Fruit fly (Drosophila melanogaster): Measurements from ENCODE around the gene CASK.

CASK gene

dm6 chr3R:21856098-21856872 lies 33.8 kb upstream of the CASK start, which contains the start of gene glec (continued):
- TF ChIP-seq pan (optimal IDR thresholded peaks at IDR 0.05) (no peak), pan (GFP tag; optimal IDR thresholded peaks at IDR 0.05 in 1 of 2, IDR thresholded peaks at IDR 0.05 in 1 of 2) (peak in 1 of 2 experiments; percentile 59), Ptx1 (GFP tag; IDR thresholded peaks at IDR 0.05) (peak; percentile 23; the same call in 1 of the 2 replicates), Side (GFP tag; optimal IDR thresholded peaks at IDR 0.05) (peak; percentile 64), Doc2 (GFP tag; IDR thresholded peaks at IDR 0.05) (no peak), Ets97D (GFP tag; optimal IDR thresholded peaks at IDR 0.05) (no peak), nau (GFP tag; optimal IDR thresholded peaks at IDR 0.05) (no peak), D (optimal IDR thresholded peaks at IDR 0.05) (no peak), D (GFP tag; optimal IDR thresholded peaks at IDR 0.05) (no peak), inv (GFP tag; IDR thresholded peaks at IDR 0.05; ENCODE audit: partially characterized antibody) (peak; percentile 19; the same call in 1 of the 2 replicates), CG2712 (tag; optimal IDR thresholded peaks at IDR 0.05) (no peak), E2f2 (GFP tag; IDR thresholded peaks at IDR 0.05) (peak; percentile 36), CG16779 (GFP tag; IDR thresholded peaks at IDR 0.05) (no peak), so (GFP tag; IDR thresholded peaks at IDR 0.05) (peak; percentile 59; the same call in 1 of the 3 replicates), Jarid2 (GFP tag; optimal IDR thresholded peaks at IDR 0.05) (peak; percentile 99), dmrt11E (tag; optimal IDR thresholded peaks at IDR 0.05) (peak; percentile 56), Scr (GFP tag; IDR thresholded peaks at IDR 0.05; ENCODE audit: partially characterized antibody) (peak; percentile 56), psq (GFP tag; optimal IDR thresholded peaks at IDR 0.05) (peak; percentile 56), CG9817 (tag; optimal IDR thresholded peaks at IDR 0.05) (peak; percentile 11), abd-A (tag; optimal IDR thresholded peaks at IDR 0.05) (peak; percentile 72), Eip74EF (GFP tag; optimal IDR thresholded peaks at IDR 0.05) (peak in 1 of 2 experiments; percentile 17), peb (GFP tag; IDR thresholded peaks at IDR 0.05) (no peak), Gsc (GFP tag; IDR thresholded peaks at IDR 0.05) (no peak), CG15514 (GFP tag; optimal IDR thresholded peaks at IDR 0.05) (peak; percentile 91), H2.0 (GFP tag; IDR thresholded peaks at IDR 0.05) (no peak), CG10543 (GFP tag; optimal IDR thresholded peaks at IDR 0.05) (peak; percentile 10), NFAT (GFP tag; IDR thresholded peaks at IDR 0.05) (peak; percentile 71), z (GFP tag; IDR thresholded peaks at IDR 0.05) (no peak), CG13424 (tag; optimal IDR thresholded peaks at IDR 0.05) (peak; percentile 51), CG30020 (tag; optimal IDR thresholded peaks at IDR 0.05) (no peak), nmo (GFP tag; optimal IDR thresholded peaks at IDR 0.05) (peak; percentile 45), CG3407 (GFP tag; optimal IDR thresholded peaks at IDR 0.05) (peak; percentile 12), CG7963 (GFP tag; IDR thresholded peaks at IDR 0.05; ENCODE audit: partially characterized antibody) (no peak; the same call in 2 of the 3 replicates), CG15696 (tag; optimal IDR thresholded peaks at IDR 0.05) (no peak), Nf-YA (GFP tag; IDR thresholded peaks at IDR 0.05) (no peak), CoRest (tag; optimal IDR thresholded peaks at IDR 0.05) (peak; percentile 53), Sox100B (GFP tag; optimal IDR thresholded peaks at IDR 0.05) (peak; percentile 2), PHDP (tag; optimal IDR thresholded peaks at IDR 0.05) (peak; percentile 16), CG13296 (GFP tag; optimal IDR thresholded peaks at IDR 0.05) (peak; percentile 43), lola (GFP tag; optimal IDR thresholded peaks at IDR 0.05) (peak in 1 of 3 experiments; percentile 48), Ssrp (tag; optimal IDR thresholded peaks at IDR 0.05) (peak; percentile 47), Lpt (GFP tag; optimal IDR thresholded peaks at IDR 0.05) (no peak), kni (GFP tag; optimal IDR thresholded peaks at IDR 0.05) (peak; percentile 6), hth (optimal IDR thresholded peaks at IDR 0.05) (no peak), tin (GFP tag; optimal IDR thresholded peaks at IDR 0.05) (no peak), mld (GFP tag; IDR thresholded peaks at IDR 0.05; ENCODE audit: partially characterized antibody) (no peak), ERR (GFP tag; optimal IDR thresholded peaks at IDR 0.05) (peak; percentile 66), YL-1 (GFP tag; optimal IDR thresholded peaks at IDR 0.05) (peak; percentile 38), CG7556 (GFP tag; optimal IDR thresholded peaks at IDR 0.05) (peak; percentile 50)
